Fruit fly (Drosophila melanogaster): Measurements from ENCODE around the gene CG45012.

dm6 chr2L:11816376-11816775, 18.0 kb upstream of the CG45012 start:
- peak; percentile 55 for TF ChIP-seq CG7045 (GFP tag; optimal IDR thresholded peaks at IDR 0.05)
- peak; percentile 21 for TF ChIP-seq pad (GFP tag; optimal IDR thresholded peaks at IDR 0.05)
- peak; percentile 33 for TF ChIP-seq CG5204 (GFP tag; optimal IDR thresholded peaks at IDR 0.05)
- TF ChIP-seq CG1620 (GFP tag; optimal IDR thresholded peaks at IDR 0.05): peak; percentile 22
- TF ChIP-seq kay (GFP tag; ENCODE audit: borderline replicate concordance): no peak
- TF ChIP-seq bab1 (GFP tag; optimal IDR thresholded peaks at IDR 0.05): peak; percentile 32
- no peak for TF ChIP-seq cnc (optimal IDR thresholded peaks at IDR 0.05)
